Fruit fly (Drosophila melanogaster): ENCODE results near the gene Acat2.
A peak's percentile ranks its signal among the peaks of the same experiment; 100 is the strongest.

The Acat2 gene

dm6 chr3L:1324818-1325625, 22.3 kb downstream of the Acat2 start:
- TF ChIP-seq Mnt (GFP tag; optimal IDR thresholded peaks at IDR 0.05) (peak; percentile 18), Hr96 (GFP tag; optimal IDR thresholded peaks at IDR 0.05) (no peak), CG5204 (GFP tag; optimal IDR thresholded peaks at IDR 0.05) (no peak), cic (GFP tag; optimal IDR thresholded peaks at IDR 0.05) (peak; percentile 32), Clk (GFP tag; optimal IDR thresholded peaks at IDR 0.05) (no peak), CG14711 (tag; optimal IDR thresholded peaks at IDR 0.05) (no peak), toe (GFP tag; optimal IDR thresholded peaks at IDR 0.05) (no peak), bab1 (GFP tag; optimal IDR thresholded peaks at IDR 0.05) (no peak)

DNA sequence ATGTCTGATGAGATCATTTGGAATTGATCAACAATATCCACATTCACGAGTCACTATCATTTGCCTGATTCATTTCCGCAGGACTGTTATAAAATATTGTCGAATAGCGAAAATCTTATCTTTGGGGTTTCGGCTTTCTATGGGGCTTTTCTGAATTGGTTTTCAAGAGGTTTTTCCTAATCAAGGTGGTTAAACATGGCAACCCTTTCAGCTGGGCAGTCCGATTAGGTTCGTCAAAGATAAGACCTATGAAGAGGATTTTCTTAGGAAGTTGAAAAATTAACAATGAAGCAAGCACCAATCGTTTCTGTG, 22.8 kb downstream of the Acat2 start:
- TF ChIP-seq Mnt (GFP tag; optimal IDR thresholded peaks at IDR 0.05): no peak
- TF ChIP-seq cic (GFP tag; optimal IDR thresholded peaks at IDR 0.05): peak; percentile 22
- TF ChIP-seq Clk (GFP tag; optimal IDR thresholded peaks at IDR 0.05): no peak

DNA sequence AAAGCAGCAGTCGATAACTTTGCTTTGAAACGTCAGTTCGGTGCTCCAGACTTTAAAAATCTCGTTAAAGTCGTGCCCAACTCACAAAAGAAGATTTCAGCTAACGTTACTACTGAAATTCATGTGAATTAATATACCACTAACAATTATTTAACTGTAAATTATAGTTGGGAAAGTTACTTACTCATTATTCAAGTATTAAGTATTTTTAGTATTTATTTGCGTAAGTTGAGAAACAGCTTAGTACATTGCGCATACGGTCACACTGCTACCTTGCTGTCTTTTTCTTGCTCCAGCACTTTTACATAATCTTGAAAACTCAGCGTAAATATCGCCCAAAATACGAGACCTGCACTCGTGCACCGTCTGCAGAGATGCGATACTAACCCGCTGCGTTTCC, 27.0 kb downstream of the Acat2 start, which contains the start of gene ND-ACP:
Gene ND-ACP (plus strand): TSS at position 226 of the 400 bp plus-strand sequence.
- TF ChIP-seq CG5204 (GFP tag; optimal IDR thresholded peaks at IDR 0.05) (no peak), kay (GFP tag; ENCODE audit: borderline replicate concordance) (no peak), Mnt (GFP tag; optimal IDR thresholded peaks at IDR 0.05) (peak; percentile 13), pad (GFP tag; optimal IDR thresholded peaks at IDR 0.05) (peak; percentile 17), tj (GFP tag; optimal IDR thresholded peaks at IDR 0.05) (peak; percentile 46)

DNA sequence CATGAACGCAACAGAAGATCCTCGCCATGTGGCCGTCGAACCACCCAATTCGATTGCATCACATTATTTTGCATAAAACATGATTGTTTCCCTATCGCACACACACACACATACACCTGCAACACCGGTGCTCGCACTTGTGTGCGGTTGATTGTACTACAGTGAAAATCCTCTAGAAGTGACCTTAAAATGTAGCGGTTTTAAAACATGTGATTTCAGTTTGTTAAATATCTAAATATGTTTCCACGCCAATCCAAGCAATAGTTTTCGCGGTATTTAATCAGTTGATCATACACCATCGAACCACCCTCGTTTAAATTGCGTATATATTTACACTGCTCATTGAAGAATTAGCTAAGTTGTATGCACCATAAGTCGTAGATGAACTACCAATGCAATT, 27.7 kb downstream of the Acat2 start:
- TF ChIP-seq CG14711 (tag; optimal IDR thresholded peaks at IDR 0.05) (no peak), Mnt (GFP tag; optimal IDR thresholded peaks at IDR 0.05) (no peak), CG7045 (GFP tag; optimal IDR thresholded peaks at IDR 0.05) (no peak), CG12768 (GFP tag; optimal IDR thresholded peaks at IDR 0.05) (no peak), cic (GFP tag; optimal IDR thresholded peaks at IDR 0.05) (no peak), CG11617 (GFP tag; optimal IDR thresholded peaks at IDR 0.05) (no peak), Crg-1 (GFP tag; optimal IDR thresholded peaks at IDR 0.05) (no peak), pad (GFP tag; optimal IDR thresholded peaks at IDR 0.05) (no peak), toe (GFP tag; optimal IDR thresholded peaks at IDR 0.05) (no peak), CG5204 (GFP tag; optimal IDR thresholded peaks at IDR 0.05) (no peak), Clk (GFP tag; optimal IDR thresholded peaks at IDR 0.05) (no peak), CG33017 (tag; optimal IDR thresholded peaks at IDR 0.05) (peak; percentile 20), CG7101 (tag; optimal IDR thresholded peaks at IDR 0.05) (peak; percentile 24)

dm6 chr3L:1331542-1331941, 28.8 kb downstream of the Acat2 start, which contains the start of gene msd1:
TSS of gene msd1 (plus strand) at chr3L:1331744.
- TF ChIP-seq CG11617 (GFP tag; optimal IDR thresholded peaks at IDR 0.05) (no peak), pad (GFP tag; optimal IDR thresholded peaks at IDR 0.05) (no peak), kay (GFP tag; ENCODE audit: borderline replicate concordance) (no peak), CG7101 (tag; optimal IDR thresholded peaks at IDR 0.05) (no peak), Clk (GFP tag; optimal IDR thresholded peaks at IDR 0.05) (no peak), CG33017 (tag; optimal IDR thresholded peaks at IDR 0.05) (no peak), ovo (GFP tag; optimal IDR thresholded peaks at IDR 0.05) (no peak), Crg-1 (GFP tag; optimal IDR thresholded peaks at IDR 0.05) (no peak), Mnt (GFP tag; optimal IDR thresholded peaks at IDR 0.05) (no peak), Hr96 (GFP tag; optimal IDR thresholded peaks at IDR 0.05) (no peak), CG1620 (GFP tag; optimal IDR thresholded peaks at IDR 0.05) (no peak), cic (GFP tag; optimal IDR thresholded peaks at IDR 0.05) (no peak), CG5204 (GFP tag; optimal IDR thresholded peaks at IDR 0.05) (no peak), CG14711 (tag; optimal IDR thresholded peaks at IDR 0.05) (no peak), toe (GFP tag; optimal IDR thresholded peaks at IDR 0.05) (no peak), bab1 (GFP tag; optimal IDR thresholded peaks at IDR 0.05) (no peak), cnc (optimal IDR thresholded peaks at IDR 0.05) (no peak), CG12768 (GFP tag; optimal IDR thresholded peaks at IDR 0.05) (no peak)

dm6 chr3L:1332973-1333372, 30.2 kb downstream of the Acat2 start, which contains the start of gene msd5:
TSS of gene msd5 (minus strand) at chr3L:1333146.
- no peak for TF ChIP-seq Crg-1 (GFP tag; optimal IDR thresholded peaks at IDR 0.05)
- no peak for TF ChIP-seq cnc (optimal IDR thresholded peaks at IDR 0.05)
- no peak for TF ChIP-seq CG33017 (tag; optimal IDR thresholded peaks at IDR 0.05)
- no peak for TF ChIP-seq Mnt (GFP tag; optimal IDR thresholded peaks at IDR 0.05)
- no peak for TF ChIP-seq Clk (GFP tag; optimal IDR thresholded peaks at IDR 0.05)
- no peak for TF ChIP-seq toe (GFP tag; optimal IDR thresholded peaks at IDR 0.05)
- no peak for TF ChIP-seq CG11617 (GFP tag; optimal IDR thresholded peaks at IDR 0.05)
- no peak for TF ChIP-seq CG14711 (tag; optimal IDR thresholded peaks at IDR 0.05)
- no peak for TF ChIP-seq CG1620 (GFP tag; optimal IDR thresholded peaks at IDR 0.05)
- TF ChIP-seq pad (GFP tag; optimal IDR thresholded peaks at IDR 0.05): no peak
- TF ChIP-seq CG5204 (GFP tag; optimal IDR thresholded peaks at IDR 0.05): no peak
